Worm (Caenorhabditis elegans) whole organism, L4/young adult: ENCODE results near the gene phy-4.

Experiments used
- W03F9.2 ChIP-seq: fragments of 150-350 bp; optimal IDR thresholded peaks from 2 replicates; lab custom pipeline; 2014; ENCODE audit warnings: missing biosample characterization, missing genetic modification characterization
- dao-5 ChIP-seq: sonication (generic microtip); optimal IDR thresholded peaks from 2 replicates; lab custom pipeline; 2016; ENCODE audit warnings: missing genotype, missing genetic modification characterization, moderate library complexity, missing compliant biosample characterization
- him-1 ChIP-seq: sonication (generic microtip); optimal IDR thresholded peaks from 2 replicates; lab custom pipeline; 2016; ENCODE audit warnings: missing genotype, missing genetic modification reagents, missing genetic modification characterization, missing compliant biosample characterization

ce11 chrV:19520130-19520529, 6.7 kb upstream of the phy-4 start:
- TF ChIP-seq W03F9.2 (tag; lab: Kevin White, UChicago), result no peak
- TF ChIP-seq him-1 (tag; lab: Kevin White, UChicago), result no peak
- no peak for TF ChIP-seq dao-5
